Fruit fly (Drosophila melanogaster) whole organism, embryonic: Measurements from ENCODE around the gene bor.
A peak's percentile ranks its signal among the peaks of the same experiment; 100 is the strongest.

Experiments used
- Aef1 ChIP-seq: fragments of 200-800 bp; sonication (Bioruptor generic); IDR thresholded peaks from 3 replicates; pipeline ENCODE4 v1.3.6; 2022; ENCODE audit warnings: missing biosample characterization, missing genetic modification characterization
- CG1024 ChIP-seq: fragments of 200-800 bp; sonication (Bioruptor generic); IDR thresholded peaks from 2 replicates; pipeline ENCODE4 v1.3.6; 2022; ENCODE audit warnings: missing biosample characterization, missing genetic modification characterization
- CG13894 ChIP-seq: fragments of 200-800 bp; sonication (Bioruptor generic); optimal IDR thresholded peaks from 3 replicates; lab custom pipeline; 2018; ENCODE audit warnings: missing biosample characterization, mild to moderate bottlenecking, missing genetic modification characterization, moderate library complexity
- CG15073 ChIP-seq: fragments of 200-800 bp; sonication (Bioruptor generic); optimal IDR thresholded peaks from 2 replicates; lab custom pipeline; 2016; ENCODE audit warnings: missing biosample characterization, missing genetic modification characterization
- CG15479 ChIP-seq: fragments of 200-800 bp; sonication (Bioruptor generic); optimal IDR thresholded peaks from 3 replicates; lab custom pipeline; 2019; ENCODE audit warnings: missing biosample characterization, mild to moderate bottlenecking, missing genetic modification characterization, moderate library complexity
- CG17361 ChIP-seq: fragments of 200-800 bp; sonication (Bioruptor generic); IDR thresholded peaks from 3 replicates; pipeline ENCODE4 v1.3.6; 2022; ENCODE audit warnings: missing biosample characterization, missing genetic modification characterization
- CG18262 ChIP-seq: fragments of 200-800 bp; optimal IDR thresholded peaks from 3 replicates; lab custom pipeline; 2019; ENCODE audit warnings: missing biosample characterization, mild to moderate bottlenecking, missing genetic modification characterization, moderate library complexity
- CG18764 ChIP-seq: fragments of 200-800 bp; sonication (Bioruptor generic); optimal IDR thresholded peaks from 3 replicates; lab custom pipeline; 2016; ENCODE audit warnings: missing biosample characterization, missing genetic modification characterization
- CG32532 ChIP-seq: fragments of 200-800 bp; sonication (Bioruptor generic); IDR thresholded peaks from 2 replicates; pipeline ENCODE4 v1.3.6; 2022; ENCODE audit warnings: missing biosample characterization, missing genetic modification characterization
- CG34376 ChIP-seq: fragments of 200-800 bp; sonication (Bioruptor generic); optimal IDR thresholded peaks from 2 replicates; lab custom pipeline; 2018; ENCODE audit warnings: missing biosample characterization, mild to moderate bottlenecking, missing genetic modification characterization
- CG4282 ChIP-seq: fragments of 200-800 bp; sonication (Bioruptor generic); optimal IDR thresholded peaks from 2 replicates; lab custom pipeline; 2016; ENCODE audit warnings: missing biosample characterization, missing genetic modification characterization
- CG7271 ChIP-seq: fragments of 200-800 bp; sonication (Bioruptor generic); optimal IDR thresholded peaks from 2 replicates; lab custom pipeline; 2018; ENCODE audit warnings: missing biosample characterization, mild to moderate bottlenecking, missing genetic modification characterization, moderate library complexity
- CG8281 ChIP-seq: fragments of 200-800 bp; sonication (Bioruptor generic); optimal IDR thresholded peaks from 2 replicates; lab custom pipeline; 2018; ENCODE audit warnings: missing biosample characterization, mild to moderate bottlenecking, missing genetic modification characterization, moderate library complexity
- CG8290 ChIP-seq, 3 experiments: fragments of 200-800 bp; sonication (Bioruptor generic); optimal IDR thresholded peaks; 2 replicates each; lab custom pipeline; 2016 to 2019; ENCODE audit warnings: missing biosample characterization in 3 of 3, missing genetic modification characterization in 3 of 3, mild to moderate bottlenecking in 2 of 3, moderate library complexity in 1 of 3
- CG8924 ChIP-seq: fragments of 200-800 bp; optimal IDR thresholded peaks from 3 replicates; lab custom pipeline; 2019; ENCODE audit warnings: missing biosample characterization, mild to moderate bottlenecking, missing genetic modification characterization, moderate library complexity
- CG9437 ChIP-seq: fragments of 200-800 bp; sonication (Bioruptor generic); optimal IDR thresholded peaks from 2 replicates; lab custom pipeline; 2018; ENCODE audit warnings: missing biosample characterization, mild to moderate bottlenecking, missing genetic modification characterization
- CG9609 ChIP-seq: fragments of 200-800 bp; sonication (Bioruptor generic); optimal IDR thresholded peaks from 3 replicates; lab custom pipeline; 2016; ENCODE audit warnings: missing biosample characterization, missing genetic modification characterization
- CG9932 ChIP-seq: fragments of 200-800 bp; sonication (Bioruptor generic); IDR thresholded peaks from 2 replicates; pipeline ENCODE4 v1.3.6; 2022; ENCODE audit warnings: missing biosample characterization, missing genetic modification characterization
- D ChIP-seq, 2 experiments: fragments of 200-800 bp in 1 of 2; fragments of >200 bp in 1 of 2; sonication (Bioruptor generic) in 1 of 2; optimal IDR thresholded peaks; 2 replicates in 1 of 2; 3 replicates in 1 of 2; lab custom pipeline; 2017; ENCODE audit warnings: mild to moderate bottlenecking in 1 of 2, missing biosample characterization in 1 of 2, missing genetic modification characterization in 1 of 2, missing genetic modification reagents in 1 of 2
- Ets65A ChIP-seq: fragments of 200-800 bp; sonication (Bioruptor generic); peaks from one replicate; lab custom pipeline; 2016; ENCODE audit warnings: missing biosample characterization, missing genetic modification characterization
- Hey ChIP-seq: fragments of 200-800 bp; sonication (Bioruptor generic); optimal IDR thresholded peaks from 3 replicates; lab custom pipeline; 2018; ENCODE audit warnings: missing biosample characterization, mild to moderate bottlenecking, missing genetic modification characterization
- Hmx ChIP-seq: fragments of 200-800 bp; sonication (Bioruptor generic); optimal IDR thresholded peaks from 2 replicates; lab custom pipeline; 2016; ENCODE audit warnings: missing biosample characterization, missing genetic modification characterization
- Lpt ChIP-seq: fragments of >200 bp; optimal IDR thresholded peaks from 2 replicates; lab custom pipeline; 2018; ENCODE audit warnings: missing biosample characterization, missing genetic modification characterization
- MTF-1 ChIP-seq: fragments of 200-800 bp; sonication (Bioruptor generic); optimal IDR thresholded peaks from 2 replicates; lab custom pipeline; 2018; ENCODE audit warnings: missing biosample characterization, mild to moderate bottlenecking, missing genetic modification characterization, borderline replicate concordance
- Med ChIP-seq: fragments of 200-800 bp; sonication (Bioruptor generic); peaks from one replicate; lab custom pipeline; 2016; ENCODE audit warnings: missing biosample characterization, missing genetic modification characterization, mild to moderate bottlenecking, inconsistent platforms, moderate library complexity
- Rx ChIP-seq: fragments of 200-800 bp; sonication (Bioruptor generic); IDR thresholded peaks from 2 replicates; pipeline ENCODE4 v1.3.6; 2022; ENCODE audit warnings: missing biosample characterization, missing genetic modification characterization
- bigmax ChIP-seq: fragments of 200-800 bp; sonication (Bioruptor generic); optimal IDR thresholded peaks from 2 replicates; lab custom pipeline; 2018; ENCODE audit warnings: missing biosample characterization, mild to moderate bottlenecking, missing genetic modification characterization
- crol ChIP-seq: fragments of 200-800 bp; sonication (Bioruptor generic); IDR thresholded peaks from 2 replicates; pipeline ENCODE4 v1.3.6; 2022; ENCODE audit warnings: missing biosample characterization, missing genetic modification characterization
- dpn ChIP-seq, 2 experiments: fragments of 200-800 bp; sonication (Bioruptor generic); optimal IDR thresholded peaks; 3 replicates each; lab custom pipeline; 2016; ENCODE audit warnings: missing biosample characterization in 2 of 2, missing genetic modification characterization in 2 of 2
- emc ChIP-seq: fragments of 200-800 bp; sonication (Bioruptor generic); optimal IDR thresholded peaks from 2 replicates; lab custom pipeline; 2016; ENCODE audit warnings: missing biosample characterization, missing genetic modification characterization
- gem ChIP-seq: fragments of 200-800 bp; sonication (Bioruptor generic); optimal IDR thresholded peaks from 2 replicates; lab custom pipeline; 2019; ENCODE audit warnings: missing biosample characterization, mild to moderate bottlenecking, missing genetic modification characterization, moderate library complexity
- gsb-n ChIP-seq: fragments of 200-800 bp; sonication (Bioruptor generic); optimal IDR thresholded peaks from 3 replicates; lab custom pipeline; 2018; ENCODE audit warnings: missing biosample characterization, mild to moderate bottlenecking, missing genetic modification characterization
- hth ChIP-seq: fragments of >200 bp; optimal IDR thresholded peaks from 2 replicates; lab custom pipeline; 2017; ENCODE audit warnings: inconsistent platforms
- insv ChIP-seq, 2 experiments: fragments of 200-800 bp; sonication (Bioruptor generic); optimal IDR thresholded peaks; 3 replicates each; lab custom pipeline; 2016 to 2018; ENCODE audit warnings: missing biosample characterization in 2 of 2, missing genetic modification characterization in 2 of 2
- jumu ChIP-seq: fragments of 200-800 bp; sonication (Bioruptor generic); optimal IDR thresholded peaks from 3 replicates; lab custom pipeline; 2016; ENCODE audit warnings: missing biosample characterization, missing genetic modification characterization
- kni ChIP-seq: fragments of 200-800 bp; sonication (Bioruptor generic); optimal IDR thresholded peaks from 3 replicates; lab custom pipeline; 2017; ENCODE audit warnings: mild to moderate bottlenecking, missing biosample characterization, missing genetic modification reagents, missing genetic modification characterization
- nerfin-1 ChIP-seq: fragments of 200-800 bp; sonication (Bioruptor generic); optimal IDR thresholded peaks from 3 replicates; lab custom pipeline; 2019; ENCODE audit warnings: missing biosample characterization, mild to moderate bottlenecking, missing genetic modification characterization, moderate library complexity
- oc ChIP-seq: fragments of 200-800 bp; sonication (Bioruptor generic); optimal IDR thresholded peaks from 2 replicates; lab custom pipeline; 2018; ENCODE audit warnings: missing biosample characterization, mild to moderate bottlenecking, missing genetic modification characterization, moderate library complexity
- org-1 ChIP-seq: fragments of 200-800 bp; sonication (Bioruptor generic); optimal IDR thresholded peaks from 2 replicates; lab custom pipeline; 2017; ENCODE audit warnings: missing biosample characterization, missing genetic modification characterization
- pros ChIP-seq: fragments of 200-800 bp; sonication (Bioruptor generic); optimal IDR thresholded peaks from 3 replicates; lab custom pipeline; 2019; ENCODE audit warnings: missing biosample characterization, mild to moderate bottlenecking, missing genetic modification characterization, moderate library complexity
- sens ChIP-seq: fragments of 200-800 bp; sonication (Bioruptor generic); peaks from one replicate; lab custom pipeline; 2016; ENCODE audit warnings: missing biosample characterization, missing genetic modification characterization
- tll ChIP-seq, 2 experiments: fragments of 200-800 bp in 1 of 2; fragments of >200 bp in 1 of 2; sonication (Bioruptor generic) in 1 of 2; optimal IDR thresholded peaks; 2 replicates each; lab custom pipeline; 2017 to 2019; ENCODE audit warnings: missing biosample characterization in 2 of 2, missing genetic modification characterization in 2 of 2, mild to moderate bottlenecking in 1 of 2, moderate library complexity in 1 of 2
- twi ChIP-seq: fragments of 200-800 bp; optimal IDR thresholded peaks from 2 replicates; lab custom pipeline; 2019; ENCODE audit warnings: missing biosample characterization, mild to moderate bottlenecking, missing genetic modification characterization, moderate library complexity
- tx ChIP-seq: fragments of 200-800 bp; sonication (Bioruptor generic); optimal IDR thresholded peaks from 2 replicates; lab custom pipeline; 2016; ENCODE audit warnings: missing biosample characterization, missing genetic modification characterization
- zen ChIP-seq: fragments of 200-800 bp; sonication (Bioruptor generic); optimal IDR thresholded peaks from 3 replicates; lab custom pipeline; 2018; ENCODE audit warnings: missing biosample characterization, mild to moderate bottlenecking, missing genetic modification characterization, moderate library complexity
- zfh2 ChIP-seq: fragments of 200-800 bp; sonication (Bioruptor generic); optimal IDR thresholded peaks from 2 replicates; lab custom pipeline; 2016; ENCODE audit warnings: missing biosample characterization, missing genetic modification characterization

bor gene

dm6 chr3R:16251270-16251925 is 12.5 kb downstream of the bor start:
- TF ChIP-seq CG4282 (GFP tag; lab: Kevin White, UChicago) (no peak), CG9437 (GFP tag; lab: Kevin White, UChicago) (no peak), dpn (GFP tag; optimal IDR thresholded peaks at IDR 0.05; lab: Kevin White, UChicago) (no peak), tll (GFP tag; optimal IDR thresholded peaks at IDR 0.05; lab: Kevin White, UChicago) (peak in 1 of 2 experiments; percentile 60), CG13894 (peak; percentile 16), Aef1 (GFP tag; lab: Robert Waterston, UW) (no peak), emc (GFP tag; lab: Kevin White, UChicago) (no peak), nerfin-1 (tag; lab: Kevin White, UChicago) (peak; percentile 8), CG7271 (tag; lab: Kevin White, UChicago) (no peak), zfh2 (GFP tag; lab: Kevin White, UChicago) (no peak), MTF-1 (no peak), CG15073 (no peak), Hmx (GFP tag; lab: Kevin White, UChicago) (no peak), jumu (no peak), CG18764 (GFP tag; lab: Kevin White, UChicago) (no peak), kni (GFP tag; lab: Kevin White, UChicago) (peak; percentile 50), org-1 (no peak), CG15479 (GFP tag; lab: Kevin White, UChicago) (peak; percentile 72), zen (tag; lab: Kevin White, UChicago) (peak; percentile 94), twi (tag; lab: Kevin White, UChicago) (peak; percentile 41), insv (GFP tag; optimal IDR thresholded peaks at IDR 0.05; lab: Kevin White, UChicago) (peak in 1 of 2 experiments; percentile 78), oc (tag; lab: Kevin White, UChicago) (peak; percentile 69), CG8281 (tag; lab: Kevin White, UChicago) (peak; percentile 36), CG1024 (GFP tag; lab: Robert Waterston, UW) (no peak), sens (no peak), D (optimal IDR thresholded peaks at IDR 0.05; lab: Kevin White, UChicago) (peak; percentile 93), D (GFP tag; optimal IDR thresholded peaks at IDR 0.05; lab: Kevin White, UChicago) (no peak), pros (peak; percentile 99), CG18262 (no peak), Rx (no peak), CG32532 (GFP tag; lab: Robert Waterston, UW) (no peak), gem (tag; lab: Kevin White, UChicago) (no peak), CG8924 (tag; lab: Kevin White, UChicago) (no peak), tx (GFP tag; lab: Kevin White, UChicago) (no peak), hth (lab: Kevin White, UChicago) (peak; percentile 89), CG17361 (no peak), gsb-n (tag; lab: Kevin White, UChicago) (peak; percentile 67), bigmax (GFP tag; lab: Kevin White, UChicago) (no peak), Hey (tag; lab: Kevin White, UChicago) (no peak), Ets65A (GFP tag; lab: Kevin White, UChicago) (peak; percentile 51), Med (no peak), CG9609 (GFP tag; lab: Kevin White, UChicago) (no peak), CG34376 (no peak), CG9932 (GFP tag; lab: Robert Waterston, UW) (no peak), crol (GFP tag; lab: Robert Waterston, UW) (no peak), Lpt (GFP tag; lab: Kevin White, UChicago) (no peak), CG8290 (GFP tag; optimal IDR thresholded peaks at IDR 0.05; lab: Kevin White, UChicago) (no peak), CG8290 (tag; optimal IDR thresholded peaks at IDR 0.05; lab: Kevin White, UChicago) (no peak)
